Fruit fly (Drosophila melanogaster) whole organism, pupa: ENCODE results near the gene Ret.

ENCODE experiments used
- CG10348 ChIP-seq: fragments of 200-800 bp; sonication (Bioruptor generic); IDR thresholded peaks from 2 replicates; pipeline ENCODE4 v1.3.6; 2022; ENCODE audit warnings: missing biosample characterization, missing genetic modification characterization
- CG13204 ChIP-seq: fragments of 200-800 bp; sonication (Bioruptor generic); optimal IDR thresholded peaks from 2 replicates; lab custom pipeline; 2018; ENCODE audit warnings: missing biosample characterization, mild to moderate bottlenecking, missing genetic modification characterization, moderate library complexity
- CG14655 ChIP-seq: fragments of 200-800 bp; sonication (Bioruptor generic); optimal IDR thresholded peaks from 3 replicates; lab custom pipeline; 2017; ENCODE audit warnings: mild to moderate bottlenecking, missing biosample characterization, missing genetic modification reagents, missing genetic modification characterization
- CG15710 ChIP-seq: fragments of 200-800 bp; sonication (Bioruptor generic); optimal IDR thresholded peaks from 2 replicates; lab custom pipeline; 2018; ENCODE audit warnings: missing biosample characterization, mild to moderate bottlenecking, missing genetic modification characterization, moderate library complexity
- CG17806 ChIP-seq: fragments of 200-800 bp; sonication (Bioruptor generic); optimal IDR thresholded peaks from 2 replicates; lab custom pipeline; 2018; ENCODE audit warnings: missing biosample characterization, mild to moderate bottlenecking, missing genetic modification characterization, moderate library complexity
- CG32121 ChIP-seq: fragments of 200-800 bp; sonication (Bioruptor generic); IDR thresholded peaks from 2 replicates; pipeline ENCODE4 v1.3.6; 2022; ENCODE audit warnings: missing biosample characterization, missing genetic modification characterization
- CG9948 ChIP-seq: fragments of 200-800 bp; sonication (Bioruptor generic); optimal IDR thresholded peaks from 2 replicates; lab custom pipeline; 2018; ENCODE audit warnings: missing biosample characterization, mild to moderate bottlenecking, missing genetic modification characterization, moderate library complexity
- D1 ChIP-seq: fragments of 200-800 bp; sonication (Bioruptor generic); optimal IDR thresholded peaks from 2 replicates; lab custom pipeline; 2018; ENCODE audit warnings: missing biosample characterization, mild to moderate bottlenecking, missing genetic modification characterization, moderate library complexity
- EcR ChIP-seq: fragments of 200-800 bp; sonication (Bioruptor generic); optimal IDR thresholded peaks from 3 replicates; lab custom pipeline; 2019; ENCODE audit warnings: missing biosample characterization, missing genetic modification characterization, mild to moderate bottlenecking, moderate library complexity, missing genetic modification reagents
- Ets98B ChIP-seq: fragments of 200-800 bp; sonication (Bioruptor generic); IDR thresholded peaks from 2 replicates; pipeline ENCODE4 v1.3.6; 2022; ENCODE audit warnings: missing biosample characterization, missing genetic modification characterization
- Pif1A ChIP-seq: fragments of 200-800 bp; sonication (Bioruptor generic); optimal IDR thresholded peaks from 3 replicates; lab custom pipeline; 2016; ENCODE audit warnings: missing biosample characterization, missing genetic modification characterization
- Pif1B ChIP-seq: fragments of 200-800 bp; sonication (Bioruptor generic); optimal IDR thresholded peaks from 3 replicates; lab custom pipeline; 2016; ENCODE audit warnings: missing biosample characterization, missing genetic modification characterization
- Snoo ChIP-seq: fragments of 200-800 bp; sonication (Bioruptor generic); optimal IDR thresholded peaks from 3 replicates; lab custom pipeline; 2017; ENCODE audit warnings: missing biosample characterization, mild to moderate bottlenecking, missing genetic modification characterization, inconsistent platforms
- fd96Ca ChIP-seq: fragments of 200-800 bp; sonication (Bioruptor generic); IDR thresholded peaks from 3 replicates; pipeline ENCODE4 v1.3.6; 2022; ENCODE audit warnings: missing biosample characterization, missing genetic modification characterization

dm6 chr2L:21242369-21242768 lies 43.8 kb upstream of the Ret start:
- TF ChIP-seq CG13204 (GFP tag; lab: Kevin White, UChicago), result no peak
- TF ChIP-seq CG15710 (tag; lab: Kevin White, UChicago), result no peak
- no peak for TF ChIP-seq CG10348 (GFP tag; lab: Robert Waterston, UW)
- no peak for TF ChIP-seq D1 (tag; lab: Kevin White, UChicago)
- TF ChIP-seq CG9948 (tag; lab: Kevin White, UChicago), result no peak
- no peak for TF ChIP-seq EcR (GFP tag; lab: Kevin White, UChicago)
- no peak for TF ChIP-seq Pif1B (GFP tag; lab: Kevin White, UChicago)
- no peak for TF ChIP-seq Snoo (tag; lab: Kevin White, UChicago)
- TF ChIP-seq fd96Ca (GFP tag; lab: Robert Waterston, UW), result no peak
- no peak for TF ChIP-seq CG14655 (GFP tag; lab: Kevin White, UChicago)
- no peak for TF ChIP-seq Ets98B (GFP tag; lab: Robert Waterston, UW)
- TF ChIP-seq Pif1A (GFP tag; lab: Kevin White, UChicago), result no peak
- no peak for TF ChIP-seq CG17806
- no peak for TF ChIP-seq CG32121
